Fruit fly (Drosophila melanogaster) whole organism, embryonic: ENCODE data around the gene CG32161.

Experiments used
- B-H1 ChIP-seq: fragments of 200-800 bp; sonication (Bioruptor generic); IDR thresholded peaks from 3 replicates; pipeline ENCODE4 v1.3.6; 2022; ENCODE audit warnings: missing biosample characterization, missing genetic modification characterization
- CG12236 ChIP-seq: fragments of 200-800 bp; sonication (Bioruptor generic); optimal IDR thresholded peaks from 2 replicates; lab custom pipeline; 2016; ENCODE audit warnings: missing biosample characterization, missing genetic modification characterization
- CG4404 ChIP-seq: fragments of 200-800 bp; sonication (Bioruptor generic); IDR thresholded peaks from 2 replicates; pipeline ENCODE4 v1.3.6; 2022; ENCODE audit warnings: missing biosample characterization, missing genetic modification characterization
- abd-A ChIP-seq: fragments of 200-800 bp; sonication (Bioruptor generic); optimal IDR thresholded peaks from 3 replicates; lab custom pipeline; 2019; ENCODE audit warnings: missing biosample characterization, mild to moderate bottlenecking, missing genetic modification characterization, moderate library complexity
- esg ChIP-seq: fragments of 200-800 bp; sonication (Bioruptor generic); conservative IDR thresholded peaks from 2 replicates; pipeline ENCODE4 v1.3.6; 2022; ENCODE audit warnings: missing biosample characterization, missing genetic modification characterization
- gce ChIP-seq: fragments of 200-800 bp; sonication (Bioruptor generic); IDR thresholded peaks from 3 replicates; pipeline ENCODE4 v1.3.6; 2022; ENCODE audit warnings: missing biosample characterization, missing genetic modification characterization
- gfzf ChIP-seq: fragments of 200-800 bp; sonication (Bioruptor generic); optimal IDR thresholded peaks from 2 replicates; lab custom pipeline; 2016; ENCODE audit warnings: missing biosample characterization, mild to moderate bottlenecking, missing genetic modification characterization, moderate library complexity
- jumu ChIP-seq: fragments of 200-800 bp; sonication (Bioruptor generic); optimal IDR thresholded peaks from 3 replicates; lab custom pipeline; 2016; ENCODE audit warnings: missing biosample characterization, missing genetic modification characterization
- org-1 ChIP-seq: fragments of 200-800 bp; sonication (Bioruptor generic); optimal IDR thresholded peaks from 2 replicates; lab custom pipeline; 2017; ENCODE audit warnings: missing biosample characterization, missing genetic modification characterization
- peb ChIP-seq: fragments of 200-800 bp; sonication (Bioruptor generic); IDR thresholded peaks from 2 replicates; pipeline ENCODE4 v1.3.6; 2022; ENCODE audit warnings: missing biosample characterization, missing genetic modification characterization
- phol ChIP-seq: fragments of 200-800 bp; sonication (Bioruptor generic); optimal IDR thresholded peaks from 3 replicates; lab custom pipeline; 2018; ENCODE audit warnings: missing biosample characterization, mild to moderate bottlenecking, missing genetic modification characterization, moderate library complexity
- ro ChIP-seq: fragments of 200-800 bp; sonication (Bioruptor generic); IDR thresholded peaks from 2 replicates; pipeline ENCODE4 v1.3.6; 2022; ENCODE audit warnings: missing biosample characterization, missing genetic modification characterization

- no peak for TF ChIP-seq jumu (GFP tag; lab: Kevin White, UChicago)
- TF ChIP-seq abd-A = no peak
- no peak for TF ChIP-seq esg
- no peak for TF ChIP-seq phol (tag; lab: Kevin White, UChicago)
- TF ChIP-seq CG4404 = no peak
- no peak for TF ChIP-seq peb
- no peak for TF ChIP-seq B-H1 (GFP tag; lab: Robert Waterston, UW)
- TF ChIP-seq gce (GFP tag; lab: Robert Waterston, UW) = no peak
- no peak for TF ChIP-seq gfzf (GFP tag; lab: Kevin White, UChicago)
- no peak for TF ChIP-seq CG12236 (GFP tag; lab: Kevin White, UChicago)
- TF ChIP-seq org-1 (GFP tag; lab: Kevin White, UChicago) = no peak
- no peak for TF ChIP-seq ro (GFP tag; lab: Robert Waterston, UW)
Measured at dm6 chr3L:16860322-16860721, 14.3 kb downstream of the CG32161 start, which contains the start of gene CG13029.
